Fruit fly (Drosophila melanogaster) whole organism, wandering third instar larva: Measurements from ENCODE around the gene CG17855.

Experiments used
- CG9705 ChIP-seq: fragments of 200-800 bp; sonication (Bioruptor generic); optimal IDR thresholded peaks from 2 replicates; lab custom pipeline; 2018; ENCODE audit warnings: missing biosample characterization, mild to moderate bottlenecking, missing genetic modification characterization
- h ChIP-seq: fragments of 200-800 bp; sonication (Bioruptor generic); optimal IDR thresholded peaks from 3 replicates; lab custom pipeline; 2016; ENCODE audit warnings: missing biosample characterization, mild to moderate bottlenecking, missing genetic modification characterization
- pan ChIP-seq: fragments of >200 bp; optimal IDR thresholded peaks from 2 replicates; lab custom pipeline; 2017
- psq ChIP-seq: fragments of 200-800 bp; sonication (Bioruptor generic); optimal IDR thresholded peaks from 3 replicates; lab custom pipeline; 2017; ENCODE audit warnings: missing biosample characterization, mild to moderate bottlenecking, missing genetic modification characterization, moderate library complexity

DNA sequence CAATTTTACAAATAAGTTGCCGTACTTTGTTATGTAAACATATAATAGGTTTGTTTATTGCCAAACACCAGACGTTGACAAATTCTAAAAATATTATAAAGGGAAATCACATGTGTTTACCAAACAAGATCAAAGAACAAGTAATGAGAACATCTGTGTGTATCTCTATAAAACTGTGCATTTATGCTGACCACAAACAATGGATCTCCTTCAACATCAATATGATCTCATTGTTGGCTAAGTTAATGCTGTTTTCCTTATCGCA lies 41.4 kb upstream of the CG17855 start:
- no peak for TF ChIP-seq psq
- TF ChIP-seq h = no peak
- TF ChIP-seq CG9705 (GFP tag; lab: Kevin White, UChicago) = no peak
- TF ChIP-seq pan = no peak
